Worm (Caenorhabditis elegans) whole organism, late embryonic: ENCODE data around the gene F55A11.6.

Source experiments
- C08G9.2 ChIP-seq: sonication (generic microtip); optimal IDR thresholded peaks from 2 replicates; lab custom pipeline; 2016; ENCODE audit warnings: mild to moderate bottlenecking, missing genetic modification characterization, moderate library complexity, missing compliant biosample characterization
- F13H6.1 ChIP-seq: sonication (generic microtip); optimal IDR thresholded peaks from 2 replicates; lab custom pipeline; 2016; ENCODE audit warnings: missing genetic modification characterization, missing compliant biosample characterization
- K02D7.2 ChIP-seq: sonication (generic microtip); optimal IDR thresholded peaks from 2 replicates; lab custom pipeline; 2017; ENCODE audit warnings: mild to moderate bottlenecking, missing genetic modification characterization, missing compliant biosample characterization
- Y22D7AL.16 ChIP-seq: sonication (generic microtip); optimal IDR thresholded peaks from 2 replicates; lab custom pipeline; 2016; ENCODE audit warnings: missing genetic modification characterization, missing compliant biosample characterization
- ceh-18 ChIP-seq: sonication (generic microtip); optimal IDR thresholded peaks from 2 replicates; lab custom pipeline; 2016; ENCODE audit warnings: missing genetic modification characterization, missing compliant biosample characterization
- ceh-19 ChIP-seq: fragments of 200-800 bp; sonication (Bioruptor generic); optimal IDR thresholded peaks from 2 replicates; lab custom pipeline; 2018; ENCODE audit warnings: mild to moderate bottlenecking, missing genetic modification characterization, missing compliant biosample characterization
- ceh-2 ChIP-seq: sonication (generic microtip); optimal IDR thresholded peaks from 2 replicates; lab custom pipeline; 2016; ENCODE audit warnings: missing genotype, missing genetic modification characterization, missing compliant biosample characterization
- ceh-22 ChIP-seq: sonication (generic microtip); optimal IDR thresholded peaks from 2 replicates; lab custom pipeline; 2017; ENCODE audit warnings: missing biosample characterization, missing genetic modification characterization
- ceh-30 ChIP-seq: fragments of 150-350 bp; optimal IDR thresholded peaks from 2 replicates; lab custom pipeline; 2014; ENCODE audit warnings: missing biosample characterization, missing genetic modification characterization
- ceh-34 ChIP-seq: sonication (generic microtip); optimal IDR thresholded peaks from 2 replicates; lab custom pipeline; 2016; ENCODE audit warnings: mild to moderate bottlenecking, missing genetic modification characterization, missing compliant biosample characterization
- ceh-48 ChIP-seq: sonication (generic microtip); optimal IDR thresholded peaks from 2 replicates; lab custom pipeline; 2016; ENCODE audit warnings: missing genetic modification characterization, inconsistent platforms, missing compliant biosample characterization
- ceh-6 ChIP-seq: fragments of 200-800 bp; sonication (Bioruptor generic); optimal IDR thresholded peaks from 2 replicates; lab custom pipeline; 2018; ENCODE audit warnings: mild to moderate bottlenecking, missing genetic modification characterization, missing compliant biosample characterization
- ceh-9 ChIP-seq: sonication (generic microtip); optimal IDR thresholded peaks from 2 replicates; lab custom pipeline; 2016; ENCODE audit warnings: mild to moderate bottlenecking, missing genetic modification characterization, inconsistent platforms, missing compliant biosample characterization
- che-1 ChIP-seq: sonication (generic microtip); optimal IDR thresholded peaks from 2 replicates; lab custom pipeline; 2016; ENCODE audit warnings: mild to moderate bottlenecking, missing genetic modification characterization, missing compliant biosample characterization
- dve-1 ChIP-seq: sonication (generic microtip); optimal IDR thresholded peaks from 2 replicates; lab custom pipeline; 2017; ENCODE audit warnings: antibody characterized with exemption, mild to moderate bottlenecking, missing genetic modification characterization, missing compliant biosample characterization
- elt-2 ChIP-seq: sonication (generic microtip); optimal IDR thresholded peaks from 2 replicates; lab custom pipeline; 2016; ENCODE audit warnings: missing genetic modification reagents, missing genetic modification characterization, missing compliant biosample characterization
- eyg-1 ChIP-seq: sonication (generic microtip); optimal IDR thresholded peaks from 2 replicates; lab custom pipeline; 2016; ENCODE audit warnings: missing genotype, missing genetic modification characterization, missing compliant biosample characterization
- fax-1 ChIP-seq: sonication (generic microtip); optimal IDR thresholded peaks from 2 replicates; lab custom pipeline; 2016; ENCODE audit warnings: missing genotype, missing genetic modification characterization, missing compliant biosample characterization
- fkh-10 ChIP-seq: fragments of 150-350 bp; optimal IDR thresholded peaks from 2 replicates; lab custom pipeline; 2014; ENCODE audit warnings: missing biosample characterization, missing genetic modification reagents, missing genetic modification characterization
- hlh-13 ChIP-seq: fragments of 200-800 bp; sonication (Bioruptor generic); optimal IDR thresholded peaks from 2 replicates; lab custom pipeline; 2018; ENCODE audit warnings: mild to moderate bottlenecking, missing genetic modification characterization, missing compliant biosample characterization
- hlh-15 ChIP-seq: sonication (generic microtip); optimal IDR thresholded peaks from 2 replicates; lab custom pipeline; 2016; ENCODE audit warnings: missing genetic modification characterization, missing compliant biosample characterization
- hlh-6 ChIP-seq: sonication (generic microtip); optimal IDR thresholded peaks from 2 replicates; lab custom pipeline; 2016; ENCODE audit warnings: missing genotype, missing genetic modification characterization, missing compliant biosample characterization
- hlh-8 ChIP-seq: sonication (generic microtip); optimal IDR thresholded peaks from 2 replicates; lab custom pipeline; 2016; ENCODE audit warnings: missing genotype, missing genetic modification characterization, missing compliant biosample characterization
- mec-3 ChIP-seq: sonication (generic microtip); optimal IDR thresholded peaks from 2 replicates; lab custom pipeline; 2016; ENCODE audit warnings: borderline replicate concordance, missing genetic modification characterization, missing compliant biosample characterization
- nfya-1 ChIP-seq: sonication (generic microtip); optimal IDR thresholded peaks from 2 replicates; lab custom pipeline; 2017; ENCODE audit warnings: missing genetic modification characterization, mild to moderate bottlenecking, missing compliant biosample characterization, antibody characterized with exemption, moderate library complexity
- nhr-11 ChIP-seq: fragments of 150-350 bp; optimal IDR thresholded peaks from 2 replicates; lab custom pipeline; 2014; ENCODE audit warnings: missing biosample characterization, missing genetic modification characterization
- npax-4 ChIP-seq: sonication (generic microtip); optimal IDR thresholded peaks from 2 replicates; lab custom pipeline; 2016; ENCODE audit warnings: missing genetic modification characterization, missing compliant biosample characterization
- odd-2 ChIP-seq: sonication (generic microtip); optimal IDR thresholded peaks from 2 replicates; lab custom pipeline; 2017; ENCODE audit warnings: antibody characterized with exemption, mild to moderate bottlenecking, missing genetic modification characterization, missing compliant biosample characterization
- pag-3 ChIP-seq: sonication (generic microtip); optimal IDR thresholded peaks from 2 replicates; lab custom pipeline; 2016; ENCODE audit warnings: missing compliant biosample characterization, missing genetic modification characterization, borderline replicate concordance
- pat-9 ChIP-seq: fragments of 200-800 bp; sonication (Bioruptor generic); optimal IDR thresholded peaks from 2 replicates; lab custom pipeline; 2018; ENCODE audit warnings: mild to moderate bottlenecking, missing genetic modification characterization, moderate library complexity, missing compliant biosample characterization
- pha-2 ChIP-seq: sonication (generic microtip); optimal IDR thresholded peaks from 2 replicates; lab custom pipeline; 2017; ENCODE audit warnings: mild to moderate bottlenecking, missing genetic modification characterization, missing compliant biosample characterization
- pros-1 ChIP-seq: fragments of 150-350 bp; optimal IDR thresholded peaks from 2 replicates; lab custom pipeline; 2014; ENCODE audit warnings: missing biosample characterization, missing genetic modification reagents, missing genetic modification characterization
- ref-2 ChIP-seq: sonication (generic microtip); optimal IDR thresholded peaks from 2 replicates; lab custom pipeline; 2016; ENCODE audit warnings: missing genetic modification characterization, missing compliant biosample characterization
- rnt-1 ChIP-seq: sonication (generic microtip); optimal IDR thresholded peaks from 2 replicates; lab custom pipeline; 2016; ENCODE audit warnings: missing genetic modification characterization, missing compliant biosample characterization
- sdc-2 ChIP-seq: sonication (generic microtip); optimal IDR thresholded peaks from 2 replicates; lab custom pipeline; 2016; ENCODE audit warnings: missing genotype, missing genetic modification characterization, missing compliant biosample characterization
- tbx-2 ChIP-seq: sonication (generic microtip); optimal IDR thresholded peaks from 2 replicates; lab custom pipeline; 2016; ENCODE audit warnings: missing genetic modification characterization, missing compliant biosample characterization
- ttx-3 ChIP-seq: sonication (generic microtip); optimal IDR thresholded peaks from 2 replicates; lab custom pipeline; 2016; ENCODE audit warnings: missing genetic modification reagents, missing genetic modification characterization, missing compliant biosample characterization
- unc-3 ChIP-seq, 2 experiments: fragments of 200-800 bp in 1 of 2; sonication (Bioruptor generic) in 1 of 2; sonication (generic microtip) in 1 of 2; conservative IDR thresholded peaks in 1 of 2; optimal IDR thresholded peaks in 1 of 2; 2 replicates each; pipeline versions ENCODE4 v1.3.6 to Lab custom; 2016 to 2022; ENCODE audit warnings: missing compliant biosample characterization in 2 of 2, missing genetic modification characterization in 2 of 2, missing genetic modification reagents in 1 of 2
- unc-42 ChIP-seq: sonication (generic microtip); optimal IDR thresholded peaks from 2 replicates; lab custom pipeline; 2016; ENCODE audit warnings: missing genotype, missing genetic modification characterization, missing compliant biosample characterization
- unc-55 ChIP-seq: sonication (generic microtip); optimal IDR thresholded peaks from 2 replicates; lab custom pipeline; 2017; ENCODE audit warnings: missing biosample characterization, missing genetic modification reagents, missing genetic modification characterization
- unc-86 ChIP-seq: sonication (generic microtip); optimal IDR thresholded peaks from 2 replicates; lab custom pipeline; 2016; ENCODE audit warnings: missing genetic modification characterization, missing compliant biosample characterization
- ztf-16 ChIP-seq: sonication (generic microtip); optimal IDR thresholded peaks from 2 replicates; lab custom pipeline; 2017; ENCODE audit warnings: missing genetic modification characterization, missing compliant biosample characterization

F55A11.6 gene

DNA sequence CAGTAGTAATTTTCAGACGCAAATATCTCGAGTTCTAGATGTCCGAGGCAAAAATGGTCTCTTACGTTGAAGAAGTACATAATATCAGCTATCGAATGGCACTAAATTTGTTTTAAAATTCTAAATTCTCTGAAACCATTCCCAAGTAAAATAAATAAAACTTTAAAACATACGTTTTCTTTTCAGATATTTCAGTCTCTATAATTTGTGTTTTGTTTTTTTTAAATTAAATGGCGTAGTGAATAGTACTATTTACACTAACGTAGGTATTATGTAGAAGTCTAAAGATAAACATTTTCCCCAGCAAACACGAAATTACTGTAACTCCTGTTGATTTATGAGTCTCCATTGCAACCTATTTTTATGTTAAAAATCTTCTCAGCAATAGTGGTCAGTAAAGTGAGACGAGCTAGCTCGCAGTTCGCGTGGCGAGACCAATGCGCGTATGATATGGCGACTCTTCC is 40.7 kb downstream of the F55A11.6 start:
- TF ChIP-seq fax-1 (tag; lab: Kevin White, UChicago) (no peak), Y22D7AL.16 (tag; lab: Kevin White, UChicago) (no peak), nfya-1 (tag; lab: Kevin White, UChicago) (no peak), C08G9.2 (tag; lab: Kevin White, UChicago) (no peak), unc-3 (GFP tag; conservative IDR thresholded peaks at IDR 0.05; lab: Robert Waterston, UW) (no peak), unc-3 (tag; optimal IDR thresholded peaks at IDR 0.05; lab: Kevin White, UChicago) (no peak), rnt-1 (tag; lab: Kevin White, UChicago) (no peak), ceh-48 (no peak), odd-2 (no peak), ztf-16 (no peak), ceh-19 (GFP tag; lab: Kevin White, UChicago) (no peak), mec-3 (no peak), sdc-2 (tag; lab: Kevin White, UChicago) (no peak), unc-42 (no peak), ceh-18 (tag; lab: Kevin White, UChicago) (no peak), pros-1 (tag; lab: Kevin White, UChicago) (no peak), pag-3 (tag; lab: Kevin White, UChicago) (no peak), ceh-2 (tag; lab: Kevin White, UChicago) (no peak), hlh-6 (tag; lab: Kevin White, UChicago) (no peak), F13H6.1 (tag; lab: Kevin White, UChicago) (no peak), hlh-15 (no peak)

DNA sequence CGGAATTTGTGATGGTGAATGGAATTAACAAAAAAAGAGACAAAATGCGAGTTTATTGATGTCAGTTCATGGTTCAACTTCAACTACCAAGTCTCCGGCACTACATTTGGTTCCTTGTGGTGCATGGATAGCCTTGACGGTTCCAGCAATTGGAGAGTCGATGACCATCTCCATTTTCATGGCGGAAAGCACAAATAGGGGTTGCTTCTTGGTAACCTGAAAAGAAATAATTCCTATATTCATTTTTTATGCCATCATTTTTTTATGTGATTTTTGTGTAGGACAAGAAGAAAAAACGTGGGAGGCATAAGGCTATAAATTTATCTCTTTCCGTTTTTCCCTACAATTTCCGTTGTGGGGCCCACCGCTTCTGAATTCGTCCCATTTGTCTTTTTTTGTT is 41.4 kb downstream of the F55A11.6 start:
- TF ChIP-seq fkh-10 (GFP tag; lab: Kevin White, UChicago) (no peak), pat-9 (tag; lab: Kevin White, UChicago) (no peak), fax-1 (tag; lab: Kevin White, UChicago) (no peak), hlh-13 (no peak)

DNA sequence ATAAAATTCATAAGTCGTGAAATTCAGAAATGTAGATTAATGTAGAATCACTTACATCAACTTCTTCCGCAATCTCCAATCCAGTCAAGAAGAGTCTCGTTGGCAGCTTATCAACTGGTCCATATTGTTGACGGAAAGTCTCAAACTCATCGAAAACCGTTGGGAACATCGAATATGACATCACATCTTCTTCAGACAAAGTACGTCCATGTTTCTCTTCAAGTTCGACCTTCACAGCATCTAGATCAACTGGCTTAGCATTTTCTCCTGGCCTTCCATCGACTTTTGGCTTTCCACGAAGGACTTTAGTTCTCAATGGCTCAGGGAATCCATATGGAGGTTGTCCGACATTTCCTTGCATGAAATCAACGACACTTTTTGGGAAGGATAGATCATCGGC is 42.1 kb downstream of the F55A11.6 start:
- TF ChIP-seq ceh-18 (tag; lab: Kevin White, UChicago) (no peak), eyg-1 (tag; lab: Kevin White, UChicago) (no peak), ref-2 (tag; lab: Kevin White, UChicago) (no peak), sdc-2 (tag; lab: Kevin White, UChicago) (no peak), ttx-3 (no peak), ceh-34 (tag; lab: Kevin White, UChicago) (no peak), ceh-9 (tag; lab: Kevin White, UChicago) (no peak), hlh-8 (tag; lab: Kevin White, UChicago) (no peak), tbx-2 (tag; lab: Kevin White, UChicago) (no peak), nhr-11 (tag; lab: Kevin White, UChicago) (no peak), dve-1 (tag; lab: Kevin White, UChicago) (no peak), fkh-10 (GFP tag; lab: Kevin White, UChicago) (no peak), pat-9 (tag; lab: Kevin White, UChicago) (no peak), ceh-2 (tag; lab: Kevin White, UChicago) (no peak), ceh-6 (GFP tag; lab: Kevin White, UChicago) (no peak), unc-42 (no peak), npax-4 (no peak)

DNA sequence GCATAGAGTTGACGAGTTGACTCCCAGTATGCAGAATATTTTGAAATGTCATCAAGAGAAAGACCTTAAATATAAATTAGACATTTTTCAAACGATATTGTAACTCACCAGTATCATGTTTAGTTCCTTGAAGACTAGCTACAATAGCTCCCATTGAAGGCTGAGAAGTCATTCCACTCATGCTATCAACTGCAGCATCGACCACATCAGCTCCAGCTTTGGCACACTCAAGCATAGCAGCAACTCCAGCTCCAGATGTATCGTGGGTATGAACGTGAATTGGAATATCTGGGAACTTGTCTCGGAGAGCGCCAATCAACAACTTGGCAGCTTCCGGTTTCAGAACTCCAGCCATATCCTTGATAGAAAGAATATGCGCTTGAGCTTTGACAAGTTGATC is 42.8 kb downstream of the F55A11.6 start:
- no peak for TF ChIP-seq elt-2 (tag; lab: Kevin White, UChicago)
- no peak for TF ChIP-seq ceh-22
- TF ChIP-seq ceh-9 (tag; lab: Kevin White, UChicago): no peak
- TF ChIP-seq unc-86: no peak
- TF ChIP-seq pha-2 (tag; lab: Kevin White, UChicago): no peak
- TF ChIP-seq che-1 (tag; lab: Kevin White, UChicago): no peak
- no peak for TF ChIP-seq unc-55 (GFP tag; lab: Kevin White, UChicago)
- no peak for TF ChIP-seq ztf-16
- no peak for TF ChIP-seq ceh-30
- no peak for TF ChIP-seq nhr-11 (tag; lab: Kevin White, UChicago)
- no peak for TF ChIP-seq K02D7.2 (tag; lab: Kevin White, UChicago)
